Worm (Caenorhabditis elegans) whole organism, young adult: ENCODE results near the gene Y47A7.2.

Experiments
- B0336.3 ChIP-seq: fragments of 200-800 bp; sonication (Bioruptor generic); IDR thresholded peaks from 2 replicates; pipeline ENCODE4 v1.3.6; 2022; ENCODE audit warnings: missing genetic modification characterization, missing compliant biosample characterization
- F22D6.2 ChIP-seq: sonication (generic microtip); optimal IDR thresholded peaks from 2 replicates; lab custom pipeline; 2016; ENCODE audit warnings: mild to moderate bottlenecking, missing genetic modification characterization, missing compliant biosample characterization
- F52B5.7 ChIP-seq: sonication (generic microtip); optimal IDR thresholded peaks from 2 replicates; lab custom pipeline; 2016; ENCODE audit warnings: mild to moderate bottlenecking, missing genetic modification characterization, missing compliant biosample characterization
- Y95B8A.8 ChIP-seq: fragments of 200-800 bp; sonication (Bioruptor generic); IDR thresholded peaks from 2 replicates; pipeline ENCODE4 v1.3.6; 2022; ENCODE audit warnings: missing genetic modification reagents, missing genetic modification characterization, missing compliant biosample characterization
- akir-1 ChIP-seq: fragments of 200-800 bp; sonication (Bioruptor generic); optimal IDR thresholded peaks from 2 replicates; lab custom pipeline; 2018; ENCODE audit warnings: mild to moderate bottlenecking, missing genetic modification characterization, moderate library complexity, missing compliant biosample characterization
- ama-1 ChIP-seq, 3 experiments: fragments of 150-350 bp in 1 of 3; sonication (generic microtip) in 2 of 3; optimal IDR thresholded peaks; 2 replicates each; lab custom pipeline; 2014 to 2018; ENCODE audit warnings: missing biosample characterization in 2 of 3, missing genetic modification characterization in 2 of 3, missing genetic modification reagents in 2 of 3
- aptf-2 ChIP-seq: fragments of 200-800 bp; sonication (Bioruptor generic); conservative IDR thresholded peaks from 2 replicates; pipeline ENCODE4 v1.3.6; 2022; ENCODE audit warnings: missing genetic modification reagents, missing genetic modification characterization, missing compliant biosample characterization
- atf-7 ChIP-seq: sonication (generic microtip); optimal IDR thresholded peaks from 2 replicates; lab custom pipeline; 2017; ENCODE audit warnings: mild to moderate bottlenecking, missing genetic modification characterization, missing compliant biosample characterization
- attf-5 ChIP-seq: fragments of 200-800 bp; sonication (Bioruptor generic); optimal IDR thresholded peaks from 2 replicates; lab custom pipeline; 2018; ENCODE audit warnings: mild to moderate bottlenecking, missing genetic modification characterization, missing compliant biosample characterization
- bed-1 ChIP-seq: fragments of 200-800 bp; sonication (Bioruptor generic); IDR thresholded peaks from 2 replicates; pipeline ENCODE4 v1.3.6; 2022; ENCODE audit warnings: missing genetic modification reagents, missing genetic modification characterization, missing compliant biosample characterization
- ceh-91 ChIP-seq: fragments of 200-800 bp; sonication (Bioruptor generic); IDR thresholded peaks from 2 replicates; pipeline ENCODE4 v1.3.6; 2022; ENCODE audit warnings: missing genetic modification reagents, missing genetic modification characterization, missing compliant biosample characterization
- dpl-1 ChIP-seq: fragments of 150-350 bp; optimal IDR thresholded peaks from 2 replicates; lab custom pipeline; 2014; ENCODE audit warnings: missing biosample characterization, missing genetic modification reagents, missing genetic modification characterization
- efl-1 ChIP-seq: fragments of 150-350 bp; optimal IDR thresholded peaks from 2 replicates; lab custom pipeline; 2014; ENCODE audit warnings: missing biosample characterization, missing genetic modification reagents, missing genetic modification characterization
- ekl-4 ChIP-seq: fragments of 200-800 bp; sonication (Bioruptor generic); IDR thresholded peaks from 2 replicates; pipeline ENCODE4 v1.3.6; 2022; ENCODE audit warnings: missing genetic modification reagents, missing genetic modification characterization, missing compliant biosample characterization
- fkh-3 ChIP-seq: sonication (generic microtip); optimal IDR thresholded peaks from 2 replicates; lab custom pipeline; 2016; ENCODE audit warnings: mild to moderate bottlenecking, missing genetic modification characterization, missing compliant biosample characterization
- gei-17 ChIP-seq: fragments of 200-800 bp; sonication (Bioruptor generic); optimal IDR thresholded peaks from 2 replicates; lab custom pipeline; 2018; ENCODE audit warnings: mild to moderate bottlenecking, missing genetic modification characterization, missing compliant biosample characterization
- hmg-1.2 ChIP-seq: fragments of 200-800 bp; sonication (Bioruptor generic); IDR thresholded peaks from 2 replicates; pipeline ENCODE4 v1.3.6; 2022; ENCODE audit warnings: missing genetic modification reagents, missing genetic modification characterization, missing compliant biosample characterization
- hrde-1 ChIP-seq: sonication (generic microtip); optimal IDR thresholded peaks from 2 replicates; lab custom pipeline; 2016; ENCODE audit warnings: missing genetic modification characterization, mild to moderate bottlenecking, missing compliant biosample characterization, moderate library complexity, missing genotype, missing genetic modification reagents, borderline replicate concordance
- hsf-1 ChIP-seq: fragments of 200-800 bp; sonication (Bioruptor generic); IDR thresholded peaks from 2 replicates; pipeline ENCODE4 v1.3.6; 2022; ENCODE audit warnings: missing genetic modification reagents, missing genetic modification characterization, missing compliant biosample characterization
- let-607 ChIP-seq, 2 experiments: fragments of 200-800 bp in 1 of 2; sonication (Bioruptor generic) in 1 of 2; sonication (generic microtip) in 1 of 2; optimal IDR thresholded peaks; 2 replicates each; lab custom pipeline; 2016 to 2018; ENCODE audit warnings: mild to moderate bottlenecking in 2 of 2, missing compliant biosample characterization in 2 of 2, missing genetic modification characterization in 2 of 2, moderate library complexity in 2 of 2, missing genotype in 1 of 2
- lsl-1 ChIP-seq: fragments of 200-800 bp; sonication (Bioruptor generic); optimal IDR thresholded peaks from 2 replicates; lab custom pipeline; 2018; ENCODE audit warnings: mild to moderate bottlenecking, missing genetic modification characterization, moderate library complexity, missing compliant biosample characterization
- madf-6 ChIP-seq: fragments of 200-800 bp; sonication (Bioruptor generic); IDR thresholded peaks from 2 replicates; pipeline ENCODE4 v1.3.6; 2022; ENCODE audit warnings: missing genetic modification reagents, missing genetic modification characterization, missing compliant biosample characterization
- mes-4 ChIP-seq: sonication (generic microtip); optimal IDR thresholded peaks from 2 replicates; lab custom pipeline; 2016; ENCODE audit warnings: missing genotype, missing genetic modification characterization, missing compliant biosample characterization
- mxl-1 ChIP-seq: sonication (generic microtip); optimal IDR thresholded peaks from 2 replicates; lab custom pipeline; 2016; ENCODE audit warnings: missing genetic modification characterization, missing compliant biosample characterization
- nhr-80 ChIP-seq: sonication (generic microtip); optimal IDR thresholded peaks from 2 replicates; lab custom pipeline; 2016; ENCODE audit warnings: missing genetic modification characterization, missing compliant biosample characterization
- pbrm-1 ChIP-seq: fragments of 200-800 bp; sonication (Bioruptor generic); IDR thresholded peaks from 2 replicates; pipeline ENCODE4 v1.3.6; 2022; ENCODE audit warnings: missing genetic modification reagents, missing genetic modification characterization, missing compliant biosample characterization
- rpc-1 ChIP-seq, 2 experiments: fragments of 150-350 bp in 1 of 2; sonication (generic microtip) in 1 of 2; optimal IDR thresholded peaks; 2 replicates each; lab custom pipeline; 2014 to 2018; ENCODE audit warnings: missing biosample characterization in 1 of 2, missing genetic modification characterization in 1 of 2, missing genetic modification reagents in 1 of 2, missing genotype in 1 of 2
- snpc-4 ChIP-seq, 5 experiments: fragments of 150-350 bp in 1 of 5; sonication (generic microtip) in 4 of 5; optimal IDR thresholded peaks; 2 replicates each; lab custom pipeline; 2014 to 2018; ENCODE audit warnings: missing genetic modification characterization in 5 of 5, missing biosample characterization in 3 of 5, antibody characterized with exemption in 2 of 5, mild to moderate bottlenecking in 2 of 5, missing compliant biosample characterization in 2 of 5, missing genotype in 2 of 5, moderate library complexity in 2 of 5, missing genetic modification reagents in 1 of 5
- unc-130 ChIP-seq: sonication (generic microtip); optimal IDR thresholded peaks from 2 replicates; lab custom pipeline; 2016; ENCODE audit warnings: missing genetic modification reagents, missing genetic modification characterization, missing compliant biosample characterization
- zim-3 ChIP-seq: sonication (generic microtip); optimal IDR thresholded peaks from 2 replicates; lab custom pipeline; 2017; ENCODE audit warnings: mild to moderate bottlenecking, missing genetic modification characterization, moderate library complexity, missing compliant biosample characterization
- ztf-25 ChIP-seq: fragments of 200-800 bp; sonication (Bioruptor generic); IDR thresholded peaks from 2 replicates; pipeline ENCODE4 v1.3.6; 2022; ENCODE audit warnings: missing genetic modification reagents, missing genetic modification characterization, missing compliant biosample characterization
- ztf-26 ChIP-seq: sonication (generic microtip); optimal IDR thresholded peaks from 2 replicates; lab custom pipeline; 2017; ENCODE audit warnings: missing genetic modification characterization, missing compliant biosample characterization

Gene Y47A7.2

ce11 chrV:5198240-5198639 lies at the start of gene Y47A7.2:
TSS of gene Y47A7.2 (minus strand) at chrV:5198340.
- TF ChIP-seq fkh-3 (tag; lab: Kevin White, UChicago) = no peak
- TF ChIP-seq F22D6.2 (tag; lab: Kevin White, UChicago) = no peak
- no peak for TF ChIP-seq rpc-1 (optimal IDR thresholded peaks at IDR 0.05; lab: Kevin White, UChicago)
- no peak for TF ChIP-seq rpc-1 (tag; optimal IDR thresholded peaks at IDR 0.05; lab: Kevin White, UChicago)
- no peak for TF ChIP-seq let-607 (tag; optimal IDR thresholded peaks at IDR 0.05; lab: Kevin White, UChicago)
- TF ChIP-seq snpc-4 (GFP tag; optimal IDR thresholded peaks at IDR 0.05; lab: Kevin White, UChicago) = no peak
- TF ChIP-seq snpc-4 (tag; optimal IDR thresholded peaks at IDR 0.05; lab: Kevin White, UChicago) = no peak
- TF ChIP-seq unc-130 (GFP tag; lab: Kevin White, UChicago) = no peak
- TF ChIP-seq aptf-2 (GFP tag; lab: Robert Waterston, UW) = no peak
- TF ChIP-seq B0336.3 = no peak
- no peak for TF ChIP-seq attf-5 (GFP tag; lab: Kevin White, UChicago)
- no peak for TF ChIP-seq mxl-1 (tag; lab: Kevin White, UChicago)
- TF ChIP-seq dpl-1 (GFP tag; lab: Kevin White, UChicago) = no peak
- TF ChIP-seq ztf-25 (GFP tag; lab: Robert Waterston, UW) = no peak
- TF ChIP-seq ekl-4 = no peak
- no peak for TF ChIP-seq bed-1 (GFP tag; lab: Robert Waterston, UW)
- no peak for TF ChIP-seq ztf-26 (tag; lab: Kevin White, UChicago)
- TF ChIP-seq hmg-1.2 (GFP tag; lab: Robert Waterston, UW) = no peak
- TF ChIP-seq hrde-1 (tag; lab: Kevin White, UChicago) = no peak

- TF ChIP-seq gei-17 (GFP tag; lab: Kevin White, UChicago) (no peak), Y95B8A.8 (GFP tag; lab: Robert Waterston, UW) (no peak), lsl-1 (GFP tag; lab: Kevin White, UChicago) (no peak), F52B5.7 (tag; lab: Kevin White, UChicago) (no peak), akir-1 (no peak), bed-1 (GFP tag; lab: Robert Waterston, UW) (no peak), atf-7 (tag; lab: Kevin White, UChicago) (no peak), ztf-25 (GFP tag; lab: Robert Waterston, UW) (no peak), mes-4 (tag; lab: Kevin White, UChicago) (no peak), rpc-1 (optimal IDR thresholded peaks at IDR 0.05; lab: Kevin White, UChicago) (no peak), rpc-1 (tag; optimal IDR thresholded peaks at IDR 0.05; lab: Kevin White, UChicago) (no peak), ceh-91 (GFP tag; lab: Robert Waterston, UW) (no peak), nhr-80 (tag; lab: Kevin White, UChicago) (no peak), zim-3 (tag; lab: Kevin White, UChicago) (no peak), ama-1 (optimal IDR thresholded peaks at IDR 0.05; lab: Kevin White, UChicago) (no peak), ama-1 (GFP tag; optimal IDR thresholded peaks at IDR 0.05; lab: Kevin White, UChicago) (no peak), aptf-2 (GFP tag; lab: Robert Waterston, UW) (no peak), pbrm-1 (GFP tag; lab: Robert Waterston, UW) (no peak), hsf-1 (no peak), hmg-1.2 (GFP tag; lab: Robert Waterston, UW) (no peak), F22D6.2 (tag; lab: Kevin White, UChicago) (no peak)
Measured at ce11 chrV:5243036-5243435, 44.9 kb upstream of the Y47A7.2 start, which contains the start of gene cest-35.1. TSS of gene cest-35.1 (minus strand) at chrV:5243136.

- no peak for TF ChIP-seq lsl-1 (GFP tag; lab: Kevin White, UChicago)
- TF ChIP-seq madf-6 (GFP tag; lab: Robert Waterston, UW) = peak; percentile 47
- TF ChIP-seq efl-1 (GFP tag; lab: Kevin White, UChicago) = peak; percentile 3
Measured at ce11 chrV:5239903-5240302, 41.8 kb upstream of the Y47A7.2 start, which contains the start of gene B0238.15. TSS of gene B0238.15 (plus strand) at chrV:5240203.
